Worm (Caenorhabditis elegans): ENCODE measurements around the gene zhit-3.

ce11 chrV:10248255-10248979 is 36.5 kb upstream of the zhit-3 start, which contains the start of gene akt-1:
- no peak for TF ChIP-seq nhr-85 (tag)
- no peak for TF ChIP-seq unc-130 (tag; optimal IDR thresholded peaks at IDR 0.05)
- TF ChIP-seq efl-1 (optimal IDR thresholded peaks at IDR 0.05) = no peak
- peak in 1 of 2 experiments; percentile 49 for TF ChIP-seq efl-1 (GFP tag; optimal IDR thresholded peaks at IDR 0.05 in 1 of 2)
- no peak for TF ChIP-seq elt-2 (tag; optimal IDR thresholded peaks at IDR 0.05)
- no peak for TF ChIP-seq rnt-1 (tag; optimal IDR thresholded peaks at IDR 0.05)
- TF ChIP-seq blmp-1 (tag; optimal IDR thresholded peaks at IDR 0.05) = no peak
- no peak for TF ChIP-seq aha-1 (tag; optimal IDR thresholded peaks at IDR 0.05)
- no peak for TF ChIP-seq egl-27 (tag; optimal IDR thresholded peaks at IDR 0.05)
- no peak for TF ChIP-seq nhr-77 (tag; optimal IDR thresholded peaks at IDR 0.05)
- no peak for TF ChIP-seq skn-1 (tag; optimal IDR thresholded peaks at IDR 0.05)
- no peak for TF ChIP-seq dsc-1 (tag; optimal IDR thresholded peaks at IDR 0.05)
- no peak for TF ChIP-seq tbx-2 (tag; optimal IDR thresholded peaks at IDR 0.05)
- TF ChIP-seq unc-62 (GFP tag; optimal IDR thresholded peaks at IDR 0.05) = no peak

Data from whole organism, L1 larva.